Worm (Caenorhabditis elegans) whole organism, young adult: ENCODE measurements around the gene plk-1.

ENCODE experiments used
- F57C9.4 ChIP-seq: sonication (generic microtip); optimal IDR thresholded peaks from 2 replicates; lab custom pipeline; 2017; ENCODE audit warnings: mild to moderate bottlenecking, missing genetic modification characterization, missing compliant biosample characterization
- ama-1 ChIP-seq, 3 experiments: fragments of 150-350 bp in 1 of 3; sonication (generic microtip) in 2 of 3; optimal IDR thresholded peaks; 2 replicates each; lab custom pipeline; 2014 to 2018; ENCODE audit warnings: missing biosample characterization in 2 of 3, missing genetic modification characterization in 2 of 3, missing genetic modification reagents in 2 of 3
- attf-3 ChIP-seq: fragments of 200-800 bp; sonication (Bioruptor generic); conservative IDR thresholded peaks from 2 replicates; pipeline ENCODE4 v1.3.6; 2022; ENCODE audit warnings: missing genetic modification reagents, missing genetic modification characterization, missing compliant biosample characterization
- dpl-1 ChIP-seq: fragments of 150-350 bp; optimal IDR thresholded peaks from 2 replicates; lab custom pipeline; 2014; ENCODE audit warnings: missing biosample characterization, missing genetic modification reagents, missing genetic modification characterization
- him-1 ChIP-seq: sonication (generic microtip); optimal IDR thresholded peaks from 2 replicates; lab custom pipeline; 2016; ENCODE audit warnings: missing genotype, missing genetic modification reagents, missing genetic modification characterization, missing compliant biosample characterization
- nhr-90 ChIP-seq: sonication (generic microtip); optimal IDR thresholded peaks from 2 replicates; lab custom pipeline; 2016; ENCODE audit warnings: missing genotype, mild to moderate bottlenecking, missing genetic modification characterization, missing compliant biosample characterization

ce11 chrIII:8148751-8149150 lies 47.6 kb downstream of the plk-1 start, which contains the start of gene D2007.2:
- no peak for TF ChIP-seq nhr-90 (tag; lab: Kevin White, UChicago)
- no peak for TF ChIP-seq attf-3 (GFP tag; lab: Robert Waterston, UW)
- TF ChIP-seq F57C9.4 (tag; lab: Kevin White, UChicago) = no peak
- TF ChIP-seq ama-1 (optimal IDR thresholded peaks at IDR 0.05; lab: Kevin White, UChicago) = no peak
- no peak for TF ChIP-seq ama-1 (GFP tag; optimal IDR thresholded peaks at IDR 0.05; lab: Kevin White, UChicago)
- no peak for TF ChIP-seq dpl-1 (GFP tag; lab: Kevin White, UChicago)
- TF ChIP-seq him-1 (tag; lab: Kevin White, UChicago) = no peak
